Worm (Caenorhabditis elegans) whole organism, late embryonic: ENCODE results near the gene srbc-20.

ENCODE experiments used
- F13H6.1 ChIP-seq: sonication (generic microtip); optimal IDR thresholded peaks from 2 replicates; lab custom pipeline; 2016; ENCODE audit warnings: missing genetic modification characterization, missing compliant biosample characterization
- ceh-18 ChIP-seq: sonication (generic microtip); optimal IDR thresholded peaks from 2 replicates; lab custom pipeline; 2016; ENCODE audit warnings: missing genetic modification characterization, missing compliant biosample characterization
- ceh-19 ChIP-seq: fragments of 200-800 bp; sonication (Bioruptor generic); optimal IDR thresholded peaks from 2 replicates; lab custom pipeline; 2018; ENCODE audit warnings: mild to moderate bottlenecking, missing genetic modification characterization, missing compliant biosample characterization
- ceh-48 ChIP-seq: sonication (generic microtip); optimal IDR thresholded peaks from 2 replicates; lab custom pipeline; 2016; ENCODE audit warnings: missing genetic modification characterization, inconsistent platforms, missing compliant biosample characterization
- nhr-232 ChIP-seq: sonication (generic microtip); optimal IDR thresholded peaks from 2 replicates; lab custom pipeline; 2016; ENCODE audit warnings: missing genetic modification characterization, missing compliant biosample characterization
- unc-86 ChIP-seq: sonication (generic microtip); optimal IDR thresholded peaks from 2 replicates; lab custom pipeline; 2016; ENCODE audit warnings: missing genetic modification characterization, missing compliant biosample characterization

- TF ChIP-seq unc-86 (no peak), ceh-18 (no peak), ceh-19 (GFP tag; lab: Kevin White, UChicago) (no peak), ceh-48 (tag; lab: Kevin White, UChicago) (peak; percentile 62), nhr-232 (no peak), F13H6.1 (tag; lab: Kevin White, UChicago) (no peak)
Measured at ce11 chrV:2109295-2109694, 37.6 kb upstream of the srbc-20 start, which contains the start of gene ckb-4.
